Fruit fly (Drosophila melanogaster) whole organism, pupa: ENCODE measurements around the gene PAPLA1.

Experiments
- CG10348 ChIP-seq: fragments of 200-800 bp; sonication (Bioruptor generic); IDR thresholded peaks from 2 replicates; pipeline ENCODE4 v1.3.6; 2022; ENCODE audit warnings: missing biosample characterization, missing genetic modification characterization
- CG12605 ChIP-seq: fragments of 200-800 bp; sonication (Bioruptor generic); IDR thresholded peaks from 2 replicates; pipeline ENCODE4 v1.3.6; 2022; ENCODE audit warnings: missing biosample characterization, missing genetic modification characterization
- CG13204 ChIP-seq: fragments of 200-800 bp; sonication (Bioruptor generic); optimal IDR thresholded peaks from 2 replicates; lab custom pipeline; 2018; ENCODE audit warnings: missing biosample characterization, mild to moderate bottlenecking, missing genetic modification characterization, moderate library complexity
- CG14655 ChIP-seq: fragments of 200-800 bp; sonication (Bioruptor generic); optimal IDR thresholded peaks from 3 replicates; lab custom pipeline; 2017; ENCODE audit warnings: mild to moderate bottlenecking, missing biosample characterization, missing genetic modification reagents, missing genetic modification characterization
- CG15710 ChIP-seq: fragments of 200-800 bp; sonication (Bioruptor generic); optimal IDR thresholded peaks from 2 replicates; lab custom pipeline; 2018; ENCODE audit warnings: missing biosample characterization, mild to moderate bottlenecking, missing genetic modification characterization, moderate library complexity
- CG17806 ChIP-seq: fragments of 200-800 bp; sonication (Bioruptor generic); optimal IDR thresholded peaks from 2 replicates; lab custom pipeline; 2018; ENCODE audit warnings: missing biosample characterization, mild to moderate bottlenecking, missing genetic modification characterization, moderate library complexity
- CG32121 ChIP-seq: fragments of 200-800 bp; sonication (Bioruptor generic); IDR thresholded peaks from 2 replicates; pipeline ENCODE4 v1.3.6; 2022; ENCODE audit warnings: missing biosample characterization, missing genetic modification characterization
- CG34367 ChIP-seq: fragments of 200-800 bp; sonication (Bioruptor generic); optimal IDR thresholded peaks from 2 replicates; lab custom pipeline; 2018; ENCODE audit warnings: missing biosample characterization, mild to moderate bottlenecking, missing genetic modification characterization
- CG4496 ChIP-seq: fragments of 200-800 bp; sonication (Bioruptor generic); IDR thresholded peaks from 3 replicates; pipeline ENCODE4 v1.3.6; 2022; ENCODE audit warnings: missing biosample characterization, missing genetic modification characterization
- CG8159 ChIP-seq: fragments of 200-800 bp; sonication (Bioruptor generic); optimal IDR thresholded peaks from 3 replicates; lab custom pipeline; 2018; ENCODE audit warnings: missing biosample characterization, mild to moderate bottlenecking, missing genetic modification characterization, moderate library complexity
- CG8301 ChIP-seq: fragments of 200-800 bp; sonication (Bioruptor generic); optimal IDR thresholded peaks from 2 replicates; lab custom pipeline; 2018; ENCODE audit warnings: missing biosample characterization, mild to moderate bottlenecking, missing genetic modification characterization
- CG9948 ChIP-seq: fragments of 200-800 bp; sonication (Bioruptor generic); optimal IDR thresholded peaks from 2 replicates; lab custom pipeline; 2018; ENCODE audit warnings: missing biosample characterization, mild to moderate bottlenecking, missing genetic modification characterization, moderate library complexity
- D1 ChIP-seq: fragments of 200-800 bp; sonication (Bioruptor generic); optimal IDR thresholded peaks from 2 replicates; lab custom pipeline; 2018; ENCODE audit warnings: missing biosample characterization, mild to moderate bottlenecking, missing genetic modification characterization, moderate library complexity
- EcR ChIP-seq: fragments of 200-800 bp; sonication (Bioruptor generic); optimal IDR thresholded peaks from 3 replicates; lab custom pipeline; 2019; ENCODE audit warnings: missing biosample characterization, missing genetic modification characterization, mild to moderate bottlenecking, moderate library complexity, missing genetic modification reagents
- Ets98B ChIP-seq: fragments of 200-800 bp; sonication (Bioruptor generic); IDR thresholded peaks from 2 replicates; pipeline ENCODE4 v1.3.6; 2022; ENCODE audit warnings: missing biosample characterization, missing genetic modification characterization
- Pif1A ChIP-seq: fragments of 200-800 bp; sonication (Bioruptor generic); optimal IDR thresholded peaks from 3 replicates; lab custom pipeline; 2016; ENCODE audit warnings: missing biosample characterization, missing genetic modification characterization
- Pif1B ChIP-seq: fragments of 200-800 bp; sonication (Bioruptor generic); optimal IDR thresholded peaks from 3 replicates; lab custom pipeline; 2016; ENCODE audit warnings: missing biosample characterization, missing genetic modification characterization
- Snoo ChIP-seq: fragments of 200-800 bp; sonication (Bioruptor generic); optimal IDR thresholded peaks from 3 replicates; lab custom pipeline; 2017; ENCODE audit warnings: missing biosample characterization, mild to moderate bottlenecking, missing genetic modification characterization, inconsistent platforms
- fd96Ca ChIP-seq: fragments of 200-800 bp; sonication (Bioruptor generic); IDR thresholded peaks from 3 replicates; pipeline ENCODE4 v1.3.6; 2022; ENCODE audit warnings: missing biosample characterization, missing genetic modification characterization
- rn ChIP-seq: fragments of 200-800 bp; sonication (Bioruptor generic); IDR thresholded peaks from 2 replicates; pipeline ENCODE4 v1.3.6; 2022; ENCODE audit warnings: missing biosample characterization, missing genetic modification characterization

The PAPLA1 gene

dm6 chr2L:8130729-8131128 lies 28.7 kb downstream of the PAPLA1 start:
- TF ChIP-seq CG15710 (no peak), Pif1A (no peak), Ets98B (GFP tag; lab: Robert Waterston, UW) (no peak), EcR (GFP tag; lab: Kevin White, UChicago) (no peak), CG13204 (GFP tag; lab: Kevin White, UChicago) (no peak), CG10348 (no peak), CG17806 (no peak), CG8159 (tag; lab: Kevin White, UChicago) (no peak), fd96Ca (GFP tag; lab: Robert Waterston, UW) (no peak), CG32121 (GFP tag; lab: Robert Waterston, UW) (no peak), CG9948 (tag; lab: Kevin White, UChicago) (no peak), D1 (tag; lab: Kevin White, UChicago) (no peak), Pif1B (no peak), rn (GFP tag; lab: Robert Waterston, UW) (no peak)

DNA sequence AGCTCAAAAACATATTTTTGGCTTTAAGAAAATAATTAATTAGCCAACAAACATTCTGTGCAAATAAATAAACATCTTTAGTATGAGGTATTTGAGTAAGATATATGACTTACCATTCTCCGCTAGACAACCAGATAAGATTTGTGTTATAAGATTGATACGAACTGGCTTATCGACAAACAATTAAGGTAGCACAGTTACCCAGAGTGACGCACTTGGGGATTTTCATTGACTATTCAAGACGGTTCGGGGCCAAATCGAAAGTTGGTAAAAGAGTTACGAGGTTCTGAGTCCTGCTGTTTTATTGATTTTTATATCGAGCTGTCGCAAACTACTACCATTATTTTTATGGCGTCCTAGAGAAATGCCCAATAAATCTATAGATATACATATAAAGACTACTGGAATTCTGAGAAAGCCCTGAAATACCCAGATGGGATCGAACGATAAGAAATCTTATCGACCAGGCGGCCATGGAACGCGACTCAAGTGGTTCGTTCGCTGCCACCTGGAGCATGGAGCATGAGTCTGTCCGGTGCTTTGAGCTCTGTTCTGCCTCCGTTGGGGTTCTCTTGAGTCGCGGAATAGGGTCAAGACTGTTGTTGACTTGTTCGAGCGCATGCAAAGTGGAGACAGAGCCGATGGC lies 29.3 kb downstream of the PAPLA1 start:
- peak; percentile 59 for TF ChIP-seq EcR (GFP tag; lab: Kevin White, UChicago)
- TF ChIP-seq CG13204 (GFP tag; lab: Kevin White, UChicago) = no peak

dm6 chr2L:8128911-8129310 lies 30.5 kb downstream of the PAPLA1 start:
- TF ChIP-seq CG9948 (tag; lab: Kevin White, UChicago) = no peak
- TF ChIP-seq D1 (tag; lab: Kevin White, UChicago) = no peak
- TF ChIP-seq fd96Ca (GFP tag; lab: Robert Waterston, UW) = no peak
- TF ChIP-seq CG4496 (GFP tag; lab: Robert Waterston, UW) = 0 out of 3 replicates have a peak, but pooled peaks have one; percentile 6

DNA sequence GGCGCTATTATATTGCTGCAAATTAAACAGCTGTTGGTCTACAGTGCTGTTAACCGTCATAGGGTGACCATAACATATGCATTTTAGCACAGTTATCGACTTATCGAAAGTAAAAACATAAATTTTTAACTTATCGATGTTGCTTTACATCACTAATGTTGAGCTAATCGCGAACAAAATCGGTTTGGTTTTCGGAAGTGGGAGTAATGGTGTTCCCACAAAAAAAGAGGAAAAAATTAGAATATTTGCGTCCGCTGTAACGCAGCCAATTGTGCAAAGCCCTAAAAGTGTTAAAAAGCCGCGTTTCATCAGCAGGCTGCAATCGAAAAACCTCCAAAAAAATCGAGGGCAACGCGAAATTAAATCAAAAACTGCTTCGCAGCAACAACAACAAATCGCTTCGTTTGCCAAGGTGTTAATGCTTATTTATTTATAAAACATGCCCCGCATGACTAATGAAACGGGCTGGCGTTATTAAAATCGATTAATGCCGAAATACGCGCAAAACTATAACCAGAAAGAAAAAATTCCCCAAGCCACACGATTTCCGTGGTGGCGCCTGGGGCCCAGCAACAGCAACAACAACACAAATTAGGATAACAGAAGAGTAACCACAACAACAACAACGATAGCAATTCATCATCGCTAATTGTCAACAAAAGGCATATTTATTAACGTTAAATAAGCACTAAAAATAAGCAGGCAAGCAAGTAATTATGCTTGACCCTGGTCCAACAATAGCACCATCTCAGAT lies 32.4 kb downstream of the PAPLA1 start, which contains the start of the genes CG12375 and CG8668:
Gene CG12375 (minus strand): TSS at position 42 of the 754 bp plus-strand sequence.
Gene CG8668 (plus strand): TSS at position 153 of the 754 bp plus-strand sequence.
- TF ChIP-seq CG32121 (GFP tag; lab: Robert Waterston, UW) (no peak), CG12605 (GFP tag; lab: Robert Waterston, UW) (0 out of 2 replicates have a peak, but pooled peaks have one; percentile 6), CG4496 (GFP tag; lab: Robert Waterston, UW) (peak; percentile 46; the same call in 2 of the 3 replicates), EcR (GFP tag; lab: Kevin White, UChicago) (peak; percentile 32)

dm6 chr2L:8123711-8124379 lies 35.6 kb downstream of the PAPLA1 start, which contains the start of the genes mon2 and CG8673:
Gene mon2, minus strand, starts transcription at chr2L:8124010.
Gene CG8673, plus strand, starts transcription at chr2L:8124329.
- TF ChIP-seq CG4496 (GFP tag; lab: Robert Waterston, UW) (no peak), Pif1B (no peak), CG14655 (GFP tag; lab: Kevin White, UChicago) (no peak), CG32121 (GFP tag; lab: Robert Waterston, UW) (no peak), Snoo (no peak), CG10348 (no peak), fd96Ca (GFP tag; lab: Robert Waterston, UW) (no peak), CG15710 (no peak), CG17806 (no peak), EcR (GFP tag; lab: Kevin White, UChicago) (no peak), CG13204 (GFP tag; lab: Kevin White, UChicago) (no peak), CG8159 (tag; lab: Kevin White, UChicago) (no peak), CG12605 (GFP tag; lab: Robert Waterston, UW) (no peak), Ets98B (GFP tag; lab: Robert Waterston, UW) (no peak), CG34367 (tag; lab: Kevin White, UChicago) (no peak)

dm6 chr2L:8116632-8117193 lies 42.7 kb downstream of the PAPLA1 start:
- TF ChIP-seq CG4496 (GFP tag; lab: Robert Waterston, UW) (no peak), CG8301 (tag; lab: Kevin White, UChicago) (no peak), CG32121 (GFP tag; lab: Robert Waterston, UW) (no peak), CG10348 (no peak), D1 (tag; lab: Kevin White, UChicago) (no peak), Ets98B (GFP tag; lab: Robert Waterston, UW) (no peak)
